Fruit fly (Drosophila melanogaster): ENCODE measurements around the gene ArgRS.

Gene ArgRS

DNA sequence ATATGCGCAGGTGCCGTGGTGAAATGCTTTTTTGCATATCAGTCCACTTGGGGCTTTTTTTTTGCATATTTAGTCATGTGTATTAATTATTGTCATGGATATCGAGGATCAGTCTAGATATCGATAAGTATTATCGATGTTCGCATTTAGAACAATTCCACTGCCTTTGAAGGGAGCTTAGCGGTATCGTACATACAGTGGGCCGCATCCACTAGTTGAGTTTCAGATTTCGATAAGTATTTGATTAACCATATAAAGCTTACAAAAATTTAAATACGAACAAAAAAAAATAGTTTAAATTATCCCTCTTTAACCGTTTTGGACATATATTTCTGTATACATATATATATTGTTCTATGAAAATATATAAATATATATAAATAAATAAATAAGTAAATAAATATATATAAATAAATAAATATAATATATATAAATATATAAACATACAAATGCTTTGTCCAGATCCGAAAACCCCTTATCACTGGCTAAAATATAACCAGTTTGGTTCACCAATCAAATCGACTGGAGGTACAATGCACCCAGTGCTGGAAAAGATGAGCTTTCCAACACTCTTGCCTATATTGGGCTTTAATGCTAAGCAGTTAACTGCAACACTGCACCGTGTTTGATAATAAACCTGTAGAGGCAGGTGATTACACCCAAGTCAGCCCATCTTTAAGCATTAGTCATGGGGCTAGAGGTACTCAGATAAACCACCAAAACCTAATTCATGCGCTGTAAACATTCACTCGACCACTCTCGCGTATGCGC lies 40.9 kb downstream of the ArgRS start (continued):
- TF ChIP-seq zen2 (GFP tag; IDR thresholded peaks at IDR 0.05; ENCODE audit: partially characterized antibody) (peak; percentile 69), CG11695 (GFP tag; IDR thresholded peaks at IDR 0.05) (no peak), al (GFP tag; IDR thresholded peaks at IDR 0.05) (no peak), usp (GFP tag; optimal IDR thresholded peaks at IDR 0.05) (no peak), run (tag; optimal IDR thresholded peaks at IDR 0.05) (no peak), CG31224 (GFP tag; IDR thresholded peaks at IDR 0.05) (no peak), CG8765 (GFP tag; IDR thresholded peaks at IDR 0.05) (no peak), peb (GFP tag; IDR thresholded peaks at IDR 0.05) (no peak), CG7271 (tag; optimal IDR thresholded peaks at IDR 0.05) (no peak), cwo (GFP tag; optimal IDR thresholded peaks at IDR 0.05) (no peak), Vsx1 (GFP tag; optimal IDR thresholded peaks at IDR 0.05) (no peak), fd3F (GFP tag; optimal IDR thresholded peaks at IDR 0.05) (no peak), cg (GFP tag; optimal IDR thresholded peaks at IDR 0.05) (no peak), CkIIα-i1 (GFP tag; IDR thresholded peaks at IDR 0.05) (no peak), CG3847 (GFP tag; IDR thresholded peaks at IDR 0.05) (no peak), wor (GFP tag; IDR thresholded peaks at IDR 0.05) (no peak), CG4424 (GFP tag; optimal IDR thresholded peaks at IDR 0.05) (no peak), Doc2 (GFP tag; IDR thresholded peaks at IDR 0.05) (no peak), klu (GFP tag; IDR thresholded peaks at IDR 0.05) (no peak), CG13894 (tag; optimal IDR thresholded peaks at IDR 0.05) (peak; percentile 46), Ptx1 (GFP tag; IDR thresholded peaks at IDR 0.05) (peak; percentile 39), CG11085 (GFP tag; IDR thresholded peaks at IDR 0.05) (no peak), Gug (GFP tag; IDR thresholded peaks at IDR 0.05) (no peak), D19B (GFP tag; optimal IDR thresholded peaks at IDR 0.05) (no peak), HLH54F (GFP tag; optimal IDR thresholded peaks at IDR 0.05) (no peak), CG3163 (GFP tag; optimal IDR thresholded peaks at IDR 0.05) (no peak), disco-r (GFP tag; optimal IDR thresholded peaks at IDR 0.05) (no peak), otp (GFP tag; IDR thresholded peaks at IDR 0.05) (no peak), CG17359 (tag; optimal IDR thresholded peaks at IDR 0.05) (no peak), ind (GFP tag; optimal IDR thresholded peaks at IDR 0.05) (peak; percentile 3), nau (GFP tag; optimal IDR thresholded peaks at IDR 0.05) (no peak), lilli (GFP tag; optimal IDR thresholded peaks at IDR 0.05) (peak; percentile 23), CG18476 (GFP tag; optimal IDR thresholded peaks at IDR 0.05) (no peak), chif (GFP tag; optimal IDR thresholded peaks at IDR 0.05) (no peak), pum (GFP tag; optimal IDR thresholded peaks at IDR 0.05) (no peak), CG17328 (GFP tag; IDR thresholded peaks at IDR 0.05) (no peak), CG5180 (GFP tag; optimal IDR thresholded peaks at IDR 0.05) (no peak), CG10979 (tag; optimal IDR thresholded peaks at IDR 0.05) (peak; percentile 20), Bdp1 (GFP tag; optimal IDR thresholded peaks at IDR 0.05) (no peak), da (GFP tag; optimal IDR thresholded peaks at IDR 0.05) (no peak), fd96Cb (tag; optimal IDR thresholded peaks at IDR 0.05) (no peak), CG14965 (GFP tag; optimal IDR thresholded peaks at IDR 0.05; ENCODE audit: borderline replicate concordance) (no peak), D19A (tag; optimal IDR thresholded peaks at IDR 0.05) (peak; percentile 30), CG9797 (GFP tag; optimal IDR thresholded peaks at IDR 0.05) (no peak), Chrac-16 (GFP tag; optimal IDR thresholded peaks at IDR 0.05) (no peak), lola (GFP tag; optimal IDR thresholded peaks at IDR 0.05) (no peak), CG6813 (GFP tag; optimal IDR thresholded peaks at IDR 0.05) (peak; percentile 24), E2f2 (GFP tag; IDR thresholded peaks at IDR 0.05) (no peak), tap (tag; optimal IDR thresholded peaks at IDR 0.05) (no peak), CG16815 (GFP tag; optimal IDR thresholded peaks at IDR 0.05) (no peak)
